Fruit fly (Drosophila melanogaster): Measurements from ENCODE around the gene AsnRS.

Gene AsnRS

dm6 chr2L:19164933-19165813, 33.4 kb upstream of the AsnRS start (continued):
- TF ChIP-seq Hr39 (GFP tag; optimal IDR thresholded peaks at IDR 0.05) (peak; percentile 93), net (GFP tag; optimal IDR thresholded peaks at IDR 0.05) (peak; percentile 97), CG16779 (tag; optimal IDR thresholded peaks at IDR 0.05) (peak; percentile 88), CG32006 (GFP tag; optimal IDR thresholded peaks at IDR 0.05) (peak; percentile 98), Met (GFP tag; optimal IDR thresholded peaks at IDR 0.05) (peak; percentile 97), Sox102F (GFP tag; optimal IDR thresholded peaks at IDR 0.05) (peak; percentile 95), CG11762 (GFP tag; optimal IDR thresholded peaks at IDR 0.05; ENCODE audit: insufficient read depth) (peak; percentile 94), CG31627 (GFP tag; optimal IDR thresholded peaks at IDR 0.05) (peak; percentile 95), Gug (GFP tag; IDR thresholded peaks at IDR 0.05) (peak; percentile 97), CG34406 (GFP tag; optimal IDR thresholded peaks at IDR 0.05) (peak; percentile 95), Lpt (GFP tag; optimal IDR thresholded peaks at IDR 0.05) (peak; percentile 96), vri (GFP tag; optimal IDR thresholded peaks at IDR 0.05) (peak; percentile 89), cyc (GFP tag; optimal IDR thresholded peaks at IDR 0.05) (peak; percentile 94), Eip93F (GFP tag; optimal IDR thresholded peaks at IDR 0.05) (peak; percentile 85), eg (GFP tag; IDR thresholded peaks at IDR 0.05) (peak; percentile 98), spab (GFP tag; optimal IDR thresholded peaks at IDR 0.05) (peak; percentile 87), Eip78C (GFP tag) (peak; percentile 98), esn (GFP tag; optimal IDR thresholded peaks at IDR 0.05) (peak; percentile 97), pdm3 (GFP tag; optimal IDR thresholded peaks at IDR 0.05) (peak; percentile 94), Hr4 (GFP tag; optimal IDR thresholded peaks at IDR 0.05) (peak; percentile 99), Ets21C (GFP tag; optimal IDR thresholded peaks at IDR 0.05) (peak; percentile 96), achi (GFP tag; optimal IDR thresholded peaks at IDR 0.05) (peak; percentile 97), OdsH (GFP tag; optimal IDR thresholded peaks at IDR 0.05) (peak; percentile 97), Blimp-1 (GFP tag; optimal IDR thresholded peaks at IDR 0.05) (peak; percentile 76), CG8319 (GFP tag; optimal IDR thresholded peaks at IDR 0.05) (peak; percentile 92), Sox15 (GFP tag; optimal IDR thresholded peaks at IDR 0.05) (peak; percentile 89), Smox (GFP tag; optimal IDR thresholded peaks at IDR 0.05) (peak; percentile 97), CG11902 (GFP tag; optimal IDR thresholded peaks at IDR 0.05) (peak; percentile 83), CG6163 (GFP tag; IDR thresholded peaks at IDR 0.05) (peak; percentile 97), CG9139 (GFP tag; optimal IDR thresholded peaks at IDR 0.05) (peak; percentile 74), CG11294 (GFP tag; IDR thresholded peaks at IDR 0.05) (peak; percentile 97), lz (GFP tag; optimal IDR thresholded peaks at IDR 0.05) (peak; percentile 95), CG3919 (GFP tag; optimal IDR thresholded peaks at IDR 0.05) (peak; percentile 97), Sox14 (GFP tag; optimal IDR thresholded peaks at IDR 0.05) (peak; percentile 96), CG8119 (GFP tag; IDR thresholded peaks at IDR 0.05) (peak; percentile 99), CG10631 (GFP tag; optimal IDR thresholded peaks at IDR 0.05) (peak; percentile 96)

- TF ChIP-seq acj6 (GFP tag; optimal IDR thresholded peaks at IDR 0.05) (no peak), CG6163 (GFP tag; IDR thresholded peaks at IDR 0.05) (no peak), net (GFP tag; optimal IDR thresholded peaks at IDR 0.05) (no peak), CG11902 (GFP tag; optimal IDR thresholded peaks at IDR 0.05) (no peak), CG6276 (GFP tag; optimal IDR thresholded peaks at IDR 0.05) (no peak), Blimp-1 (GFP tag; optimal IDR thresholded peaks at IDR 0.05) (no peak), esn (GFP tag; optimal IDR thresholded peaks at IDR 0.05) (no peak), CG32006 (GFP tag; optimal IDR thresholded peaks at IDR 0.05) (no peak), dsx (GFP tag; optimal IDR thresholded peaks at IDR 0.05; ENCODE audit: poor library complexity, severe bottlenecking) (no peak), CG34406 (GFP tag; optimal IDR thresholded peaks at IDR 0.05) (no peak), vri (GFP tag; optimal IDR thresholded peaks at IDR 0.05) (no peak), topi (GFP tag; optimal IDR thresholded peaks at IDR 0.05) (no peak), pdm3 (GFP tag; optimal IDR thresholded peaks at IDR 0.05) (no peak)
Observed at dm6 chr2L:19163975-19164371, 32.2 kb upstream of the AsnRS start.

All from whole organism, prepupa.